Fruit fly (Drosophila melanogaster) whole organism: ENCODE results near the gene CG33702.

Experiments used
- EcR ChIP-seq, 2 experiments: fragments of >200 bp; optimal IDR thresholded peaks; 2 replicates each; lab custom pipeline; 2017; ENCODE audit warnings: missing biosample characterization in 2 of 2, missing genetic modification characterization in 2 of 2, missing genetic modification reagents in 2 of 2
- psq ChIP-seq: fragments of >200 bp; optimal IDR thresholded peaks from 2 replicates; lab custom pipeline; 2017
- usp ChIP-seq: fragments of >200 bp; optimal IDR thresholded peaks from 2 replicates; lab custom pipeline; 2017; ENCODE audit warnings: missing biosample characterization, missing genetic modification characterization, mixed read lengths

dm6 chr3L:9501298-9501697, 11.9 kb downstream of the CG33702 start:
- TF ChIP-seq usp (GFP tag; lab: Kevin White, UChicago) (no peak), EcR (GFP tag; optimal IDR thresholded peaks at IDR 0.05; lab: Kevin White, UChicago) (no peak), psq (no peak)
